Fruit fly (Drosophila melanogaster) whole organism, embryonic: ENCODE measurements around the gene JIL-1.

ENCODE experiments used
- CG10321 ChIP-seq: fragments of 200-800 bp; sonication (Bioruptor generic); IDR thresholded peaks from 2 replicates; pipeline ENCODE4 v1.3.6; 2022; ENCODE audit warnings: missing biosample characterization, missing genetic modification characterization
- CG10431 ChIP-seq: fragments of 200-800 bp; sonication (Bioruptor generic); optimal IDR thresholded peaks from 3 replicates; lab custom pipeline; 2018; ENCODE audit warnings: missing biosample characterization, mild to moderate bottlenecking, missing genetic modification characterization
- CG11093 ChIP-seq: fragments of 200-800 bp; sonication (Bioruptor generic); IDR thresholded peaks from 3 replicates; pipeline ENCODE4 v1.3.6; 2022; ENCODE audit warnings: missing biosample characterization, missing genetic modification characterization
- CG11247 ChIP-seq: fragments of 200-800 bp; sonication (Bioruptor generic); IDR thresholded peaks from 2 replicates; pipeline ENCODE4 v1.3.6; 2022; ENCODE audit warnings: missing biosample characterization, missing genetic modification characterization
- CG11504 ChIP-seq: fragments of 200-800 bp; sonication (Bioruptor generic); optimal IDR thresholded peaks from 3 replicates; lab custom pipeline; 2019; ENCODE audit warnings: missing biosample characterization, mild to moderate bottlenecking, missing genetic modification characterization, moderate library complexity
- CG12104 ChIP-seq: fragments of 200-800 bp; sonication (Bioruptor generic); optimal IDR thresholded peaks from 3 replicates; lab custom pipeline; 2016; ENCODE audit warnings: missing biosample characterization, missing genetic modification characterization
- CG12744 ChIP-seq: fragments of 200-800 bp; sonication (Bioruptor generic); optimal IDR thresholded peaks from 2 replicates; lab custom pipeline; 2016; ENCODE audit warnings: missing biosample characterization, missing genetic modification characterization
- CG15011 ChIP-seq: fragments of 200-800 bp; sonication (Bioruptor generic); optimal IDR thresholded peaks from 3 replicates; lab custom pipeline; 2018; ENCODE audit warnings: missing biosample characterization, mild to moderate bottlenecking, missing genetic modification characterization
- CG1529 ChIP-seq: fragments of 200-800 bp; sonication (Bioruptor generic); optimal IDR thresholded peaks from 3 replicates; lab custom pipeline; 2018; ENCODE audit warnings: missing biosample characterization, missing genetic modification characterization
- CG17361 ChIP-seq: fragments of 200-800 bp; sonication (Bioruptor generic); IDR thresholded peaks from 3 replicates; pipeline ENCODE4 v1.3.6; 2022; ENCODE audit warnings: missing biosample characterization, missing genetic modification characterization
- CG17385 ChIP-seq: fragments of 200-800 bp; sonication (Bioruptor generic); optimal IDR thresholded peaks from 3 replicates; lab custom pipeline; 2018; ENCODE audit warnings: missing biosample characterization, mild to moderate bottlenecking, missing genetic modification characterization
- CG1832 ChIP-seq: fragments of 200-800 bp; sonication (Bioruptor generic); optimal IDR thresholded peaks from 2 replicates; lab custom pipeline; 2017; ENCODE audit warnings: missing biosample characterization, mild to moderate bottlenecking, missing genetic modification characterization, inconsistent platforms
- CG31365 ChIP-seq: fragments of 200-800 bp; sonication (Bioruptor generic); optimal IDR thresholded peaks from 2 replicates; lab custom pipeline; 2018; ENCODE audit warnings: missing biosample characterization, mild to moderate bottlenecking, missing genetic modification characterization
- CG32532 ChIP-seq: fragments of 200-800 bp; sonication (Bioruptor generic); IDR thresholded peaks from 2 replicates; pipeline ENCODE4 v1.3.6; 2022; ENCODE audit warnings: missing biosample characterization, missing genetic modification characterization
- CG34422 ChIP-seq: fragments of 200-800 bp; sonication (Bioruptor generic); IDR thresholded peaks from 3 replicates; pipeline ENCODE4 v1.3.6; 2022; ENCODE audit warnings: missing biosample characterization, missing genetic modification characterization
- CG3838 ChIP-seq: fragments of 200-800 bp; sonication (Bioruptor generic); optimal IDR thresholded peaks from 3 replicates; lab custom pipeline; 2016; ENCODE audit warnings: missing biosample characterization, missing genetic modification characterization
- CG42726 ChIP-seq: fragments of 200-800 bp; sonication (Bioruptor generic); IDR thresholded peaks from 2 replicates; pipeline ENCODE4 v1.3.6; 2022; ENCODE audit warnings: missing biosample characterization, missing genetic modification characterization; ENCODE audit not compliant: partially characterized antibody
- CG6813 ChIP-seq: fragments of 200-800 bp; sonication (Bioruptor generic); optimal IDR thresholded peaks from 2 replicates; lab custom pipeline; 2017; ENCODE audit warnings: missing biosample characterization, missing genetic modification characterization, mild to moderate bottlenecking, moderate library complexity, missing genetic modification reagents
- CG7745 ChIP-seq: fragments of 200-800 bp; sonication (Bioruptor generic); optimal IDR thresholded peaks from 2 replicates; lab custom pipeline; 2018; ENCODE audit warnings: missing biosample characterization, mild to moderate bottlenecking, missing genetic modification characterization, moderate library complexity
- CG7786 ChIP-seq: fragments of 200-800 bp; sonication (Bioruptor generic); optimal IDR thresholded peaks from 2 replicates; lab custom pipeline; 2016; ENCODE audit warnings: missing biosample characterization, missing genetic modification characterization
- CG9727 ChIP-seq: fragments of 200-800 bp; sonication (Bioruptor generic); optimal IDR thresholded peaks from 3 replicates; lab custom pipeline; 2017; ENCODE audit warnings: missing biosample characterization, mild to moderate bottlenecking, missing genetic modification characterization
- H2.0 ChIP-seq: fragments of 200-800 bp; sonication (Bioruptor generic); IDR thresholded peaks from 2 replicates; pipeline ENCODE4 v1.3.6; 2022; ENCODE audit warnings: missing biosample characterization, missing genetic modification characterization
- HHEX ChIP-seq: fragments of 200-800 bp; sonication (Bioruptor generic); optimal IDR thresholded peaks from 3 replicates; lab custom pipeline; 2017; ENCODE audit warnings: missing biosample characterization, mild to moderate bottlenecking, missing genetic modification characterization, missing genetic modification reagents
- HLH3B ChIP-seq: fragments of 200-800 bp; sonication (Bioruptor generic); IDR thresholded peaks from 2 replicates; pipeline ENCODE4 v1.3.6; 2022; ENCODE audit warnings: missing biosample characterization, missing genetic modification characterization
- Hr51 ChIP-seq, 2 experiments: fragments of 200-800 bp; sonication (Bioruptor generic); optimal IDR thresholded peaks; 2 replicates in 1 of 2; 3 replicates in 1 of 2; lab custom pipeline; 2016 to 2018; ENCODE audit warnings: missing biosample characterization in 2 of 2, missing genetic modification characterization in 2 of 2, mild to moderate bottlenecking in 1 of 2, moderate library complexity in 1 of 2
- Rfx ChIP-seq: fragments of 200-800 bp; sonication (Bioruptor generic); IDR thresholded peaks from 2 replicates; pipeline ENCODE4 v1.3.6; 2022; ENCODE audit warnings: missing biosample characterization, missing genetic modification characterization
- Sin3A ChIP-seq: fragments of >200 bp; optimal IDR thresholded peaks from 2 replicates; lab custom pipeline; 2018
- Sox100B ChIP-seq: fragments of 200-800 bp; sonication (Bioruptor generic); optimal IDR thresholded peaks from 3 replicates; lab custom pipeline; 2018; ENCODE audit warnings: missing biosample characterization, mild to moderate bottlenecking, missing genetic modification characterization
- Spps ChIP-seq: fragments of 200-800 bp; sonication (Bioruptor generic); optimal IDR thresholded peaks from 2 replicates; lab custom pipeline; 2018; ENCODE audit warnings: missing biosample characterization, mild to moderate bottlenecking, missing genetic modification characterization
- Sry-δ ChIP-seq: fragments of 200-800 bp; sonication (Bioruptor generic); optimal IDR thresholded peaks from 2 replicates; lab custom pipeline; 2016; ENCODE audit warnings: missing biosample characterization, missing genetic modification characterization
- Tbp ChIP-seq: fragments of >200 bp; optimal IDR thresholded peaks from 2 replicates; lab custom pipeline; 2018; ENCODE audit warnings: missing biosample characterization, missing genetic modification characterization
- bab2 ChIP-seq: fragments of 200-800 bp; sonication (Bioruptor generic); optimal IDR thresholded peaks from 2 replicates; lab custom pipeline; 2016; ENCODE audit warnings: missing biosample characterization, missing genetic modification characterization
- bcd ChIP-seq: fragments of 200-800 bp; sonication (Bioruptor generic); optimal IDR thresholded peaks from 2 replicates; lab custom pipeline; 2017; ENCODE audit warnings: missing biosample characterization, mild to moderate bottlenecking, missing genetic modification characterization
- cg ChIP-seq: fragments of 200-800 bp; sonication (Bioruptor generic); optimal IDR thresholded peaks from 3 replicates; lab custom pipeline; 2019; ENCODE audit warnings: missing biosample characterization, mild to moderate bottlenecking, missing genetic modification characterization, moderate library complexity
- dati ChIP-seq: fragments of 200-800 bp; sonication (Bioruptor generic); IDR thresholded peaks from 2 replicates; pipeline ENCODE4 v1.3.6; 2022; ENCODE audit warnings: missing biosample characterization, missing genetic modification characterization
- emc ChIP-seq: fragments of 200-800 bp; sonication (Bioruptor generic); optimal IDR thresholded peaks from 2 replicates; lab custom pipeline; 2016; ENCODE audit warnings: missing biosample characterization, missing genetic modification characterization
- eve ChIP-seq, 2 experiments: fragments of >200 bp; optimal IDR thresholded peaks; 2 replicates each; lab custom pipeline; 2017; ENCODE audit warnings: missing biosample characterization in 2 of 2, missing genetic modification characterization in 2 of 2
- exex ChIP-seq: fragments of 200-800 bp; sonication (Bioruptor generic); optimal IDR thresholded peaks from 4 replicates; lab custom pipeline; 2018; ENCODE audit warnings: missing biosample characterization, mild to moderate bottlenecking, missing genetic modification characterization, moderate library complexity
- fru ChIP-seq: fragments of >200 bp; optimal IDR thresholded peaks from 2 replicates; lab custom pipeline; 2017
- gem ChIP-seq: fragments of 200-800 bp; sonication (Bioruptor generic); optimal IDR thresholded peaks from 2 replicates; lab custom pipeline; 2019; ENCODE audit warnings: missing biosample characterization, mild to moderate bottlenecking, missing genetic modification characterization, moderate library complexity
- lab ChIP-seq: fragments of 200-800 bp; sonication (Bioruptor generic); optimal IDR thresholded peaks from 3 replicates; lab custom pipeline; 2017; ENCODE audit warnings: missing biosample characterization, missing genetic modification characterization, mild to moderate bottlenecking, moderate library complexity, missing genetic modification reagents
- lbe ChIP-seq: fragments of 200-800 bp; sonication (Bioruptor generic); optimal IDR thresholded peaks from 2 replicates; lab custom pipeline; 2016; ENCODE audit warnings: missing biosample characterization, mild to moderate bottlenecking, missing genetic modification characterization
- nmo ChIP-seq: fragments of 200-800 bp; sonication (Bioruptor generic); optimal IDR thresholded peaks from 2 replicates; lab custom pipeline; 2018; ENCODE audit warnings: missing biosample characterization, mild to moderate bottlenecking, missing genetic modification characterization, moderate library complexity
- onecut ChIP-seq: fragments of 200-800 bp; sonication (Bioruptor generic); IDR thresholded peaks from 2 replicates; pipeline ENCODE4 v1.3.6; 2022; ENCODE audit warnings: missing biosample characterization, missing genetic modification characterization
- sens ChIP-seq: fragments of 200-800 bp; sonication (Bioruptor generic); peaks from one replicate; lab custom pipeline; 2016; ENCODE audit warnings: missing biosample characterization, missing genetic modification characterization
- sisA ChIP-seq: fragments of 200-800 bp; sonication (Bioruptor generic); IDR thresholded peaks from 2 replicates; pipeline ENCODE4 v1.3.6; 2022; ENCODE audit warnings: missing biosample characterization, missing genetic modification characterization
- sqz ChIP-seq: fragments of 200-800 bp; sonication (Bioruptor generic); optimal IDR thresholded peaks from 3 replicates; lab custom pipeline; 2018; ENCODE audit warnings: missing biosample characterization, mild to moderate bottlenecking, missing genetic modification characterization
- toy ChIP-seq: fragments of 200-800 bp; sonication (Bioruptor generic); IDR thresholded peaks from 2 replicates; pipeline ENCODE4 v1.3.6; 2022; ENCODE audit warnings: missing biosample characterization, missing genetic modification characterization
- unpg ChIP-seq: fragments of 200-800 bp; sonication (Bioruptor generic); optimal IDR thresholded peaks from 3 replicates; lab custom pipeline; 2018; ENCODE audit warnings: missing biosample characterization, mild to moderate bottlenecking, missing genetic modification characterization, moderate library complexity
- vnd ChIP-seq: fragments of 200-800 bp; sonication (Bioruptor generic); IDR thresholded peaks from 3 replicates; pipeline ENCODE4 v1.3.6; 2022; ENCODE audit warnings: missing biosample characterization, missing genetic modification characterization; ENCODE audit not compliant: partially characterized antibody

Gene JIL-1

DNA sequence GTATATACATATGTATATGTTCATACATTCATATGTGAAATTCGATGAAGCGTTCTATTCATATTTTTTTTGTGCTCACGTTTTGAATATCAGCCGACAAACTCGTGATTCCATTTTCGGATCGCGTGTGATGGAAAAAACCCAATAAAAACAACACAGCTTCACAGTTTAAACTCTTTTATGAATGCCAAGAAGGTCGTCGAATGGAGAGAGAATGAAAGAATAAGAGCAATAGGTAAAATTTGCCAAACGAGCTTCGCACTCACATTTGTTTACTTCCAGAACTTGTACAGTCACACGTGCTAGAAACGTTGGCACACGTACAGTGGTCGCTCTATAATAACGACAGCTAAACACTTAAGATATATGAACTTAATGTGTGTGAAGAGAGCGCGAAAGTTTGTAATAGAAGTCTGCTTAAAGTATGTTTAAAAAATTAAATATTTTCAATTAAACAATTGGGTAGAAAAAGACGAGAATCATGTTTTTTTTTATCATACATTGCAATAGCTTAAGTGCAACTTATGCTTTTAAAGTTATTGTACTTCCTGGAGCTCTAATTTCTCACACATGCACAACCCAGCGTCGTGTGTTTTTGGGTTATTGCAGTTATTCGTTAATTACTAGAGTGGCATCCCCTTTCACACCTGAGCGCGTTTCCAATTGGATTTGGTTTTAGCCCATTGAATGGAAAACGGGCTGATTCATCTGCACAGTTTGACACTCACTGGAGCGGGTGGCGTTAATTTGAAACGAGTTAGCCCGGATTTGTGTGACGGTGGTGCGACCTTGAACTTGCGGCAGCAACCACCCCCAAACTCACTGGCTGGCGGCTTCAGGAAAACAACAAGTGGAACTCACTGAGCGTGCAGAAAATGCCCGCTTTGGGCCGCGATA, 32.9 kb upstream of the JIL-1 start (continued):
- TF ChIP-seq CG10431 (no peak), CG12104 (GFP tag; lab: Kevin White, UChicago) (no peak), CG11504 (tag; lab: Kevin White, UChicago) (no peak), CG17361 (peak; percentile 22; the same call in 1 of the 3 replicates), Tbp (GFP tag; lab: Kevin White, UChicago) (no peak), CG11093 (GFP tag; lab: Robert Waterston, UW) (no peak), CG9727 (GFP tag; lab: Kevin White, UChicago) (no peak), sqz (GFP tag; lab: Kevin White, UChicago) (no peak), HHEX (GFP tag; lab: Kevin White, UChicago) (no peak), CG31365 (tag; lab: Kevin White, UChicago) (no peak), CG15011 (GFP tag; lab: Kevin White, UChicago) (no peak), sens (peak; percentile 72), CG1529 (GFP tag; lab: Kevin White, UChicago) (no peak), vnd (GFP tag; lab: Robert Waterston, UW) (no peak), CG11247 (GFP tag; lab: Robert Waterston, UW) (no peak), bcd (GFP tag; lab: Kevin White, UChicago) (peak; percentile 15), emc (no peak), dati (no peak), exex (tag; lab: Kevin White, UChicago) (no peak), Sin3A (lab: Kevin White, UChicago) (no peak), unpg (no peak), sisA (GFP tag; lab: Robert Waterston, UW) (no peak), CG32532 (GFP tag; lab: Robert Waterston, UW) (peak; percentile 54), fru (lab: Kevin White, UChicago) (no peak), bab2 (no peak), CG42726 (GFP tag; lab: Robert Waterston, UW) (no peak), CG3838 (GFP tag; lab: Kevin White, UChicago) (no peak), gem (tag; lab: Kevin White, UChicago) (peak; percentile 43), nmo (GFP tag; lab: Kevin White, UChicago) (peak; percentile 19), CG34422 (GFP tag; lab: Robert Waterston, UW) (no peak), eve (GFP tag; optimal IDR thresholded peaks at IDR 0.05; lab: Kevin White, UChicago) (no peak), H2.0 (GFP tag; lab: Robert Waterston, UW) (no peak), Sox100B (no peak), Sry-δ (GFP tag; lab: Kevin White, UChicago) (no peak), CG7745 (no peak), Rfx (GFP tag; lab: Robert Waterston, UW) (no peak), CG10321 (GFP tag; lab: Robert Waterston, UW) (no peak), CG1832 (GFP tag; lab: Kevin White, UChicago) (no peak), CG17385 (GFP tag; lab: Kevin White, UChicago) (no peak), onecut (GFP tag; lab: Robert Waterston, UW) (no peak), cg (GFP tag; lab: Kevin White, UChicago) (no peak), Hr51 (GFP tag; optimal IDR thresholded peaks at IDR 0.05; lab: Kevin White, UChicago) (no peak), lab (GFP tag; lab: Kevin White, UChicago) (peak; percentile 60), CG12744 (GFP tag; lab: Kevin White, UChicago) (no peak), Spps (no peak), HLH3B (no peak), toy (GFP tag; lab: Robert Waterston, UW) (no peak), CG6813 (GFP tag; lab: Kevin White, UChicago) (no peak), lbe (no peak), CG7786 (GFP tag; lab: Kevin White, UChicago) (no peak)
